Worm (Caenorhabditis elegans) whole organism, L4 larva: ENCODE measurements around the gene mct-4.

ENCODE experiments used
- Y48G9A.11 ChIP-seq: fragments of 200-800 bp; sonication (Bioruptor generic); IDR thresholded peaks from 2 replicates; pipeline ENCODE4 v1.3.6; 2022; ENCODE audit warnings: missing genetic modification reagents, missing genetic modification characterization, missing compliant biosample characterization
- aly-2 ChIP-seq: sonication (generic microtip); optimal IDR thresholded peaks from 2 replicates; lab custom pipeline; 2018; ENCODE audit warnings: missing biosample characterization, missing genetic modification characterization
- ceh-62 ChIP-seq: sonication (generic microtip); optimal IDR thresholded peaks from 2 replicates; lab custom pipeline; 2017; ENCODE audit warnings: missing biosample characterization, missing genetic modification characterization
- egl-27 ChIP-seq: sonication (generic microtip); optimal IDR thresholded peaks from 3 replicates; lab custom pipeline; 2017; ENCODE audit warnings: missing biosample characterization, missing genetic modification reagents, missing genetic modification characterization
- jun-1 ChIP-seq: fragments of 150-350 bp; optimal IDR thresholded peaks from 2 replicates; lab custom pipeline; 2014; ENCODE audit warnings: missing biosample characterization, missing genetic modification reagents, missing genetic modification characterization
- lin-13 ChIP-seq: fragments of 150-350 bp; optimal IDR thresholded peaks from 2 replicates; lab custom pipeline; 2014; ENCODE audit warnings: missing biosample characterization, missing genetic modification reagents, missing genetic modification characterization
- mdt-29 ChIP-seq: fragments of 200-800 bp; sonication (Bioruptor generic); IDR thresholded peaks from 2 replicates; pipeline ENCODE4 v1.3.6; 2022; ENCODE audit warnings: missing genetic modification reagents, missing genetic modification characterization, missing compliant biosample characterization
- nhr-11 ChIP-seq: fragments of 150-350 bp; optimal IDR thresholded peaks from 2 replicates; lab custom pipeline; 2014; ENCODE audit warnings: missing biosample characterization, missing genetic modification characterization
- nhr-237 ChIP-seq: sonication (generic microtip); optimal IDR thresholded peaks from 2 replicates; lab custom pipeline; 2017; ENCODE audit warnings: missing biosample characterization, missing genetic modification characterization
- pha-4 ChIP-seq, 2 experiments: fragments of 150-350 bp in 1 of 2; fragments of 200-800 bp in 1 of 2; sonication (Bioruptor generic) in 1 of 2; IDR thresholded peaks in 1 of 2; optimal IDR thresholded peaks in 1 of 2; 2 replicates each; pipeline versions ENCODE4 v1.3.6 to Lab custom; 2014 to 2022; ENCODE audit warnings: missing genetic modification characterization in 2 of 2, missing genetic modification reagents in 2 of 2, missing biosample characterization in 1 of 2, missing compliant biosample characterization in 1 of 2
- php-3 ChIP-seq: fragments of 200-800 bp; sonication (Bioruptor generic); IDR thresholded peaks from 2 replicates; pipeline ENCODE4 v1.3.6; 2022; ENCODE audit warnings: missing genetic modification reagents, missing genetic modification characterization, missing compliant biosample characterization
- skn-1 ChIP-seq: fragments of 150-350 bp; optimal IDR thresholded peaks from 2 replicates; lab custom pipeline; 2014; ENCODE audit warnings: missing biosample characterization, missing genetic modification characterization
- snpc-4 ChIP-seq: fragments of 150-350 bp; optimal IDR thresholded peaks from 2 replicates; lab custom pipeline; 2014; ENCODE audit warnings: missing biosample characterization, missing genetic modification characterization
- unc-39 ChIP-seq: sonication (generic microtip); optimal IDR thresholded peaks from 2 replicates; lab custom pipeline; 2017; ENCODE audit warnings: missing biosample characterization, missing genetic modification characterization

ce11 chrX:4920942-4921540, 8.5 kb downstream of the mct-4 start, which contains the start of gene K05B2.4:
- TF ChIP-seq pha-4 (GFP tag; IDR thresholded peaks at IDR 0.05; lab: Robert Waterston, UW) (no peak), pha-4 (tag; optimal IDR thresholded peaks at IDR 0.05; lab: Kevin White, UChicago) (no peak), nhr-11 (tag; lab: Kevin White, UChicago) (no peak), skn-1 (no peak), aly-2 (tag; lab: Kevin White, UChicago) (no peak), jun-1 (tag; lab: Kevin White, UChicago) (no peak), unc-39 (tag; lab: Kevin White, UChicago) (no peak), mdt-29 (GFP tag; lab: Robert Waterston, UW) (no peak), nhr-237 (tag; lab: Kevin White, UChicago) (no peak), Y48G9A.11 (no peak), egl-27 (tag; lab: Kevin White, UChicago) (no peak), ceh-62 (tag; lab: Kevin White, UChicago) (no peak), php-3 (GFP tag; lab: Robert Waterston, UW) (no peak), snpc-4 (tag; lab: Kevin White, UChicago) (no peak), lin-13 (GFP tag; lab: Kevin White, UChicago) (no peak)
